Fruit fly (Drosophila melanogaster) whole organism, embryonic: ENCODE results near the gene Rbf2.

Experiments used
- CG10209 ChIP-seq: fragments of 200-800 bp; sonication (Bioruptor generic); optimal IDR thresholded peaks from 3 replicates; lab custom pipeline; 2017; ENCODE audit warnings: missing biosample characterization, mild to moderate bottlenecking, missing genetic modification characterization, missing genetic modification reagents
- CG13287 ChIP-seq: fragments of 200-800 bp; sonication (Bioruptor generic); IDR thresholded peaks from 2 replicates; pipeline ENCODE4 v1.3.6; 2022; ENCODE audit warnings: missing biosample characterization, missing genetic modification characterization; ENCODE audit not compliant: partially characterized antibody
- CG13894 ChIP-seq: fragments of 200-800 bp; sonication (Bioruptor generic); optimal IDR thresholded peaks from 3 replicates; lab custom pipeline; 2018; ENCODE audit warnings: missing biosample characterization, mild to moderate bottlenecking, missing genetic modification characterization, moderate library complexity
- CG1647 ChIP-seq: fragments of 200-800 bp; sonication (Bioruptor generic); optimal IDR thresholded peaks from 3 replicates; lab custom pipeline; 2016; ENCODE audit warnings: missing biosample characterization, missing genetic modification characterization
- CG16813 ChIP-seq: fragments of 200-800 bp; sonication (Bioruptor generic); IDR thresholded peaks from 3 replicates; pipeline ENCODE4 v1.3.6; 2022; ENCODE audit warnings: missing biosample characterization, missing genetic modification characterization; ENCODE audit not compliant: partially characterized antibody
- CG2202 ChIP-seq: fragments of 200-800 bp; sonication (Bioruptor generic); optimal IDR thresholded peaks from 2 replicates; lab custom pipeline; 2018; ENCODE audit warnings: missing biosample characterization, mild to moderate bottlenecking, missing genetic modification characterization
- CG31224 ChIP-seq: fragments of 200-800 bp; sonication (Bioruptor generic); IDR thresholded peaks from 2 replicates; pipeline ENCODE4 v1.3.6; 2022; ENCODE audit warnings: missing biosample characterization, missing genetic modification characterization
- CG34376 ChIP-seq: fragments of 200-800 bp; sonication (Bioruptor generic); optimal IDR thresholded peaks from 2 replicates; lab custom pipeline; 2018; ENCODE audit warnings: missing biosample characterization, mild to moderate bottlenecking, missing genetic modification characterization
- CG3726 ChIP-seq: fragments of 200-800 bp; sonication (Bioruptor generic); IDR thresholded peaks from 3 replicates; pipeline ENCODE4, ENCODE4 v1.3.6; 2022; ENCODE audit warnings: missing biosample characterization, missing genetic modification characterization
- CG4854 ChIP-seq: fragments of 200-800 bp; sonication (Bioruptor generic); optimal IDR thresholded peaks from 2 replicates; lab custom pipeline; 2016; ENCODE audit warnings: missing biosample characterization, missing genetic modification characterization, inconsistent platforms
- CG5245 ChIP-seq: fragments of 200-800 bp; sonication (Bioruptor generic); optimal IDR thresholded peaks from 3 replicates; lab custom pipeline; 2016; ENCODE audit warnings: missing biosample characterization, missing genetic modification characterization
- CG6854 ChIP-seq: fragments of 200-800 bp; sonication (Bioruptor generic); optimal IDR thresholded peaks from 3 replicates; lab custom pipeline; 2017; ENCODE audit warnings: missing biosample characterization, mild to moderate bottlenecking, missing genetic modification characterization
- CG7987 ChIP-seq: fragments of 200-800 bp; sonication (Bioruptor generic); optimal IDR thresholded peaks from 2 replicates; lab custom pipeline; 2018; ENCODE audit warnings: missing biosample characterization, mild to moderate bottlenecking, missing genetic modification characterization, moderate library complexity
- CG9437 ChIP-seq: fragments of 200-800 bp; sonication (Bioruptor generic); optimal IDR thresholded peaks from 2 replicates; lab custom pipeline; 2018; ENCODE audit warnings: missing biosample characterization, mild to moderate bottlenecking, missing genetic modification characterization
- D19B ChIP-seq: fragments of 200-800 bp; sonication (Bioruptor generic); optimal IDR thresholded peaks from 2 replicates; lab custom pipeline; 2017; ENCODE audit warnings: missing biosample characterization, mild to moderate bottlenecking, missing genetic modification characterization
- E2f2 ChIP-seq: fragments of 200-800 bp; sonication (Bioruptor generic); IDR thresholded peaks from 2 replicates; pipeline ENCODE4 v1.3.6; 2022; ENCODE audit warnings: missing biosample characterization, missing genetic modification characterization
- Ets65A ChIP-seq: fragments of 200-800 bp; sonication (Bioruptor generic); peaks from one replicate; lab custom pipeline; 2016; ENCODE audit warnings: missing biosample characterization, missing genetic modification characterization
- H15 ChIP-seq: fragments of 200-800 bp; sonication (Bioruptor generic); IDR thresholded peaks from 3 replicates; pipeline ENCODE4 v1.3.6; 2022; ENCODE audit warnings: missing biosample characterization, missing genetic modification characterization
- HLH4C ChIP-seq: fragments of 200-800 bp; sonication (Bioruptor generic); IDR thresholded peaks from 3 replicates; pipeline ENCODE4 v1.3.6; 2022; ENCODE audit warnings: missing biosample characterization, missing genetic modification characterization; ENCODE audit not compliant: partially characterized antibody
- Hey ChIP-seq: fragments of 200-800 bp; sonication (Bioruptor generic); optimal IDR thresholded peaks from 3 replicates; lab custom pipeline; 2018; ENCODE audit warnings: missing biosample characterization, mild to moderate bottlenecking, missing genetic modification characterization
- Hr51 ChIP-seq, 2 experiments: fragments of 200-800 bp; sonication (Bioruptor generic); optimal IDR thresholded peaks; 2 replicates in 1 of 2; 3 replicates in 1 of 2; lab custom pipeline; 2016 to 2018; ENCODE audit warnings: missing biosample characterization in 2 of 2, missing genetic modification characterization in 2 of 2, mild to moderate bottlenecking in 1 of 2, moderate library complexity in 1 of 2
- Hr78 ChIP-seq, 2 experiments: fragments of 200-800 bp in 1 of 2; fragments of >200 bp in 1 of 2; sonication (Bioruptor generic) in 1 of 2; optimal IDR thresholded peaks; 2 replicates each; lab custom pipeline; 2017 to 2019; ENCODE audit warnings: missing biosample characterization in 2 of 2, missing genetic modification characterization in 2 of 2, mild to moderate bottlenecking in 1 of 2, moderate library complexity in 1 of 2
- Kr ChIP-seq: fragments of 200-800 bp; sonication (Bioruptor generic); optimal IDR thresholded peaks from 2 replicates; lab custom pipeline; 2017; ENCODE audit warnings: missing biosample characterization, mild to moderate bottlenecking, missing genetic modification characterization
- Lim3 ChIP-seq: fragments of 200-800 bp; sonication (Bioruptor generic); IDR thresholded peaks from 2 replicates; pipeline ENCODE4 v1.3.6; 2022; ENCODE audit warnings: missing biosample characterization, missing genetic modification characterization
- Mes4 ChIP-seq: fragments of 200-800 bp; sonication (Bioruptor generic); optimal IDR thresholded peaks from 2 replicates; lab custom pipeline; 2016; ENCODE audit warnings: missing biosample characterization, missing genetic modification characterization
- NC2α ChIP-seq: fragments of 200-800 bp; sonication (Bioruptor generic); optimal IDR thresholded peaks from 2 replicates; lab custom pipeline; 2016; ENCODE audit warnings: missing biosample characterization, missing genetic modification characterization
- NK7.1 ChIP-seq: fragments of 200-800 bp; sonication (Bioruptor generic); optimal IDR thresholded peaks from 3 replicates; lab custom pipeline; 2016; ENCODE audit warnings: missing biosample characterization, missing genetic modification characterization
- Stat92E ChIP-seq, 3 experiments: fragments of >200 bp in 2 of 3; fragments of 200-800 bp in 1 of 3; sonication (Bioruptor generic) in 1 of 3; optimal IDR thresholded peaks; 2 replicates each; lab custom pipeline; 2017 to 2019; ENCODE audit warnings: missing biosample characterization in 3 of 3, missing genetic modification characterization in 3 of 3, mild to moderate bottlenecking in 1 of 3, moderate library complexity in 1 of 3
- ab ChIP-seq: fragments of 200-800 bp; sonication (Bioruptor generic); optimal IDR thresholded peaks from 2 replicates; lab custom pipeline; 2016; ENCODE audit warnings: missing biosample characterization, missing genetic modification characterization
- bsh ChIP-seq, 2 experiments: fragments of 200-800 bp; sonication (Bioruptor generic); optimal IDR thresholded peaks; 2 replicates each; lab custom pipeline; 2017 to 2018; ENCODE audit warnings: mild to moderate bottlenecking in 2 of 2, missing biosample characterization in 2 of 2, missing genetic modification characterization in 2 of 2, moderate library complexity in 1 of 2
- cas ChIP-seq: fragments of 200-800 bp; sonication (Bioruptor generic); IDR thresholded peaks from 2 replicates; pipeline ENCODE4 v1.3.6; 2022; ENCODE audit warnings: missing biosample characterization, missing genetic modification characterization
- chif ChIP-seq, 2 experiments: fragments of 200-800 bp; sonication (Bioruptor generic); optimal IDR thresholded peaks; 3 replicates each; lab custom pipeline; 2016; ENCODE audit warnings: missing biosample characterization in 2 of 2, missing genetic modification characterization in 2 of 2
- dati ChIP-seq: fragments of 200-800 bp; sonication (Bioruptor generic); IDR thresholded peaks from 2 replicates; pipeline ENCODE4 v1.3.6; 2022; ENCODE audit warnings: missing biosample characterization, missing genetic modification characterization
- dimm ChIP-seq: fragments of 200-800 bp; sonication (Bioruptor generic); IDR thresholded peaks from 2 replicates; pipeline ENCODE4 v1.3.6; 2022; ENCODE audit warnings: missing biosample characterization, missing genetic modification characterization
- esg ChIP-seq: fragments of 200-800 bp; sonication (Bioruptor generic); conservative IDR thresholded peaks from 2 replicates; pipeline ENCODE4 v1.3.6; 2022; ENCODE audit warnings: missing biosample characterization, missing genetic modification characterization
- fu2 ChIP-seq: fragments of 200-800 bp; sonication (Bioruptor generic); optimal IDR thresholded peaks from 2 replicates; lab custom pipeline; 2016; ENCODE audit warnings: missing biosample characterization, missing genetic modification characterization
- grau ChIP-seq: fragments of 200-800 bp; optimal IDR thresholded peaks from 3 replicates; lab custom pipeline; 2019; ENCODE audit warnings: missing biosample characterization, mild to moderate bottlenecking, missing genetic modification characterization, moderate library complexity
- hth ChIP-seq: fragments of >200 bp; optimal IDR thresholded peaks from 2 replicates; lab custom pipeline; 2017; ENCODE audit warnings: inconsistent platforms
- kni ChIP-seq: fragments of 200-800 bp; sonication (Bioruptor generic); optimal IDR thresholded peaks from 3 replicates; lab custom pipeline; 2017; ENCODE audit warnings: mild to moderate bottlenecking, missing biosample characterization, missing genetic modification reagents, missing genetic modification characterization
- lmd ChIP-seq: fragments of 200-800 bp; sonication (Bioruptor generic); IDR thresholded peaks from 2 replicates; pipeline ENCODE4 v1.3.6; 2022; ENCODE audit warnings: missing biosample characterization, missing genetic modification characterization
- org-1 ChIP-seq: fragments of 200-800 bp; sonication (Bioruptor generic); optimal IDR thresholded peaks from 2 replicates; lab custom pipeline; 2017; ENCODE audit warnings: missing biosample characterization, missing genetic modification characterization
- peb ChIP-seq: fragments of 200-800 bp; sonication (Bioruptor generic); IDR thresholded peaks from 2 replicates; pipeline ENCODE4 v1.3.6; 2022; ENCODE audit warnings: missing biosample characterization, missing genetic modification characterization
- pfk ChIP-seq: fragments of 200-800 bp; sonication (Bioruptor generic); optimal IDR thresholded peaks from 2 replicates; lab custom pipeline; 2018; ENCODE audit warnings: missing biosample characterization, mild to moderate bottlenecking, missing genetic modification characterization, moderate library complexity
- pho ChIP-seq: fragments of 200-800 bp; sonication (Bioruptor generic); optimal IDR thresholded peaks from 2 replicates; lab custom pipeline; 2016; ENCODE audit warnings: missing biosample characterization, missing genetic modification characterization
- phol ChIP-seq: fragments of 200-800 bp; sonication (Bioruptor generic); optimal IDR thresholded peaks from 3 replicates; lab custom pipeline; 2018; ENCODE audit warnings: missing biosample characterization, mild to moderate bottlenecking, missing genetic modification characterization, moderate library complexity
- pzg ChIP-seq: fragments of 200-800 bp; sonication (Bioruptor generic); optimal IDR thresholded peaks from 3 replicates; lab custom pipeline; 2018; ENCODE audit warnings: missing biosample characterization, mild to moderate bottlenecking, missing genetic modification characterization, moderate library complexity
- schlank ChIP-seq: fragments of 200-800 bp; sonication (Bioruptor generic); optimal IDR thresholded peaks from 2 replicates; lab custom pipeline; 2018; ENCODE audit warnings: missing biosample characterization, mild to moderate bottlenecking, missing genetic modification characterization
- sd ChIP-seq: fragments of 200-800 bp; sonication (Bioruptor generic); optimal IDR thresholded peaks from 3 replicates; lab custom pipeline; 2018; ENCODE audit warnings: missing biosample characterization, mild to moderate bottlenecking, missing genetic modification characterization, moderate library complexity
- sima ChIP-seq: fragments of 200-800 bp; sonication (Bioruptor generic); optimal IDR thresholded peaks from 2 replicates; lab custom pipeline; 2016; ENCODE audit warnings: missing biosample characterization, missing genetic modification characterization
- ttk ChIP-seq: fragments of 200-800 bp; sonication (Bioruptor generic); IDR thresholded peaks from 2 replicates; pipeline ENCODE4 v2.1.2; 2022; ENCODE audit warnings: missing biosample characterization, missing genetic modification characterization
- tup ChIP-seq: fragments of 200-800 bp; sonication (Bioruptor generic); optimal IDR thresholded peaks from 2 replicates; lab custom pipeline; 2016; ENCODE audit warnings: missing biosample characterization, mild to moderate bottlenecking, missing genetic modification characterization, moderate library complexity

The Rbf2 gene

dm6 chr3R:15965169-15965568 lies at the start of gene Rbf2, which contains the start of gene CG32856:
Gene Rbf2, plus strand, starts transcription at chr3R:15965446.
Gene CG32856, minus strand, starts transcription at chr3R:15965351.
- TF ChIP-seq CG34376 (GFP tag; lab: Kevin White, UChicago): no peak
- no peak for TF ChIP-seq Hey (tag; lab: Kevin White, UChicago)
- no peak for TF ChIP-seq Lim3 (GFP tag; lab: Robert Waterston, UW)
- TF ChIP-seq kni (GFP tag; lab: Kevin White, UChicago): no peak
- TF ChIP-seq Mes4 (GFP tag; lab: Kevin White, UChicago): peak; percentile 68
- TF ChIP-seq CG7987 (GFP tag; lab: Kevin White, UChicago): no peak
- no peak for TF ChIP-seq sima (GFP tag; lab: Kevin White, UChicago)
- TF ChIP-seq dati (GFP tag; lab: Robert Waterston, UW): no peak
- TF ChIP-seq D19B (GFP tag; lab: Kevin White, UChicago): no peak
- TF ChIP-seq Hr78 (GFP tag; optimal IDR thresholded peaks at IDR 0.05; lab: Kevin White, UChicago): no peak
- no peak for TF ChIP-seq dimm (GFP tag; lab: Robert Waterston, UW)
- TF ChIP-seq E2f2 (GFP tag; lab: Robert Waterston, UW): peak; percentile 91
- no peak for TF ChIP-seq pfk (GFP tag; lab: Kevin White, UChicago)
- TF ChIP-seq CG3726 (GFP tag; lab: Robert Waterston, UW): no peak
- peak; percentile 97 for TF ChIP-seq phol (tag; lab: Kevin White, UChicago)
- TF ChIP-seq CG1647 (GFP tag; lab: Kevin White, UChicago): peak; percentile 39
- peak; percentile 71 for TF ChIP-seq pzg
- TF ChIP-seq NC2α: no peak
- TF ChIP-seq NK7.1 (GFP tag; lab: Kevin White, UChicago): no peak
- TF ChIP-seq CG16813 (GFP tag; lab: Robert Waterston, UW): peak; percentile 79
- peak; percentile 87 for TF ChIP-seq esg (GFP tag; lab: Robert Waterston, UW)
- TF ChIP-seq schlank (tag; lab: Kevin White, UChicago): peak; percentile 6
- peak; percentile 73 for TF ChIP-seq CG10209 (GFP tag; lab: Kevin White, UChicago)
- TF ChIP-seq chif (GFP tag; optimal IDR thresholded peaks at IDR 0.05; lab: Kevin White, UChicago): peak in 1 of 2 experiments; percentile 69
- TF ChIP-seq Kr: peak; percentile 27
- peak in 1 of 3 experiments; percentile 0 for TF ChIP-seq Stat92E (GFP tag; optimal IDR thresholded peaks at IDR 0.05; lab: Kevin White, UChicago)
- peak; percentile 57 for TF ChIP-seq org-1 (GFP tag; lab: Kevin White, UChicago)
- TF ChIP-seq CG5245 (GFP tag; lab: Kevin White, UChicago): no peak
- peak; percentile 89 for TF ChIP-seq Ets65A
- TF ChIP-seq hth (lab: Kevin White, UChicago): no peak
- TF ChIP-seq lmd (GFP tag; lab: Robert Waterston, UW): no peak; the same call in 1 of the 2 replicates
- TF ChIP-seq CG9437 (GFP tag; lab: Kevin White, UChicago): peak; percentile 73
- TF ChIP-seq grau (tag; lab: Kevin White, UChicago): peak; percentile 91
- TF ChIP-seq ab: peak; percentile 41
- peak; percentile 82 for TF ChIP-seq CG13894 (tag; lab: Kevin White, UChicago)
- TF ChIP-seq ttk (GFP tag; lab: Robert Waterston, UW): no peak
- TF ChIP-seq sd (tag; lab: Kevin White, UChicago): no peak
- peak; percentile 61 for TF ChIP-seq CG2202 (tag; lab: Kevin White, UChicago)
- TF ChIP-seq pho (GFP tag; lab: Kevin White, UChicago): peak; percentile 83
- peak; percentile 84 for TF ChIP-seq CG13287 (GFP tag; lab: Robert Waterston, UW)
- TF ChIP-seq HLH4C: peak; percentile 92
- peak; percentile 50; the same call in 1 of the 2 replicates for TF ChIP-seq cas (GFP tag; lab: Robert Waterston, UW)
- peak; percentile 41 for TF ChIP-seq CG4854 (GFP tag; lab: Kevin White, UChicago)
- TF ChIP-seq bsh (GFP tag; optimal IDR thresholded peaks at IDR 0.05; lab: Kevin White, UChicago): peak; percentile 59 to 85
- TF ChIP-seq Hr51 (GFP tag; optimal IDR thresholded peaks at IDR 0.05; lab: Kevin White, UChicago): peak; percentile 67 to 89
- no peak for TF ChIP-seq peb (GFP tag; lab: Robert Waterston, UW)
- no peak for TF ChIP-seq CG31224 (GFP tag; lab: Robert Waterston, UW)
- TF ChIP-seq H15: no peak
- peak; percentile 57 for TF ChIP-seq tup (GFP tag; lab: Kevin White, UChicago)
- no peak for TF ChIP-seq CG6854 (GFP tag; lab: Kevin White, UChicago)
- TF ChIP-seq fu2: peak; percentile 68
